Worm (Caenorhabditis elegans): ENCODE measurements around the gene sas-6.

sas-6 gene

ce11 chrIV:13785545-13785944 is 3.0 kb downstream of the sas-6 start, which contains the start of gene lact-9:
Gene lact-9, minus strand, starts transcription at chrIV:13785645.
- TF ChIP-seq nhr-77 (tag; optimal IDR thresholded peaks at IDR 0.05) = no peak
- TF ChIP-seq unc-55 (GFP tag; optimal IDR thresholded peaks at IDR 0.05) = no peak
- TF ChIP-seq dmd-4 (tag; optimal IDR thresholded peaks at IDR 0.05) = no peak
- no peak for TF ChIP-seq blmp-1 (tag; optimal IDR thresholded peaks at IDR 0.05; ENCODE audit: insufficient read depth)
- TF ChIP-seq sma-9 (GFP tag; optimal IDR thresholded peaks at IDR 0.05) = no peak
- no peak for TF ChIP-seq sma-9 (tag; optimal IDR thresholded peaks at IDR 0.05)
- no peak for TF ChIP-seq nhr-23 (tag; optimal IDR thresholded peaks at IDR 0.05)
- no peak for TF ChIP-seq sem-4 (tag; optimal IDR thresholded peaks at IDR 0.05)
- no peak for TF ChIP-seq nhr-10 (tag; optimal IDR thresholded peaks at IDR 0.05)
- no peak for TF ChIP-seq lin-11 (tag; optimal IDR thresholded peaks at IDR 0.05)
- no peak for TF ChIP-seq ztf-1 (GFP tag; conservative IDR thresholded peaks at IDR 0.05)
- no peak for TF ChIP-seq lsy-2 (tag; optimal IDR thresholded peaks at IDR 0.05)
- no peak for TF ChIP-seq nhr-21 (tag; optimal IDR thresholded peaks at IDR 0.05)
- TF ChIP-seq skn-1 (tag; optimal IDR thresholded peaks at IDR 0.05) = no peak
- TF ChIP-seq ceh-16 (tag; optimal IDR thresholded peaks at IDR 0.05) = no peak
- no peak for TF ChIP-seq elt-3 (tag; optimal IDR thresholded peaks at IDR 0.05)
- TF ChIP-seq ztf-11 (tag; optimal IDR thresholded peaks at IDR 0.05) = no peak
- no peak for TF ChIP-seq gmeb-1 (tag; optimal IDR thresholded peaks at IDR 0.05)
- TF ChIP-seq ZK546.5 (tag; optimal IDR thresholded peaks at IDR 0.05) = no peak

- peak; percentile 44 for TF ChIP-seq nhr-129 (tag; optimal IDR thresholded peaks at IDR 0.05)
- TF ChIP-seq ama-1 (optimal IDR thresholded peaks at IDR 0.05) = peak; percentile 17
- no peak for TF ChIP-seq zag-1 (tag; optimal IDR thresholded peaks at IDR 0.05)
Measured at ce11 chrIV:13784774-13785173, 3.8 kb downstream of the sas-6 start.

- TF ChIP-seq C34F6.9 (tag; optimal IDR thresholded peaks at IDR 0.05) (peak; percentile 52), ceh-16 (tag; optimal IDR thresholded peaks at IDR 0.05) (no peak), nhr-129 (tag; optimal IDR thresholded peaks at IDR 0.05) (peak; percentile 77), crh-2 (tag; optimal IDR thresholded peaks at IDR 0.05) (peak; percentile 33), nhr-11 (tag; optimal IDR thresholded peaks at IDR 0.05) (no peak), peb-1 (tag; optimal IDR thresholded peaks at IDR 0.05) (no peak), lsy-2 (tag; optimal IDR thresholded peaks at IDR 0.05) (peak in 1 of 2 experiments; percentile 76), F13H6.1 (tag; optimal IDR thresholded peaks at IDR 0.05) (peak; percentile 2), nhr-6 (tag; optimal IDR thresholded peaks at IDR 0.05) (no peak), gmeb-1 (tag; optimal IDR thresholded peaks at IDR 0.05) (peak; percentile 12), unc-55 (GFP tag; optimal IDR thresholded peaks at IDR 0.05) (peak; percentile 62), nhr-10 (tag; optimal IDR thresholded peaks at IDR 0.05) (no peak), lin-39 (tag; optimal IDR thresholded peaks at IDR 0.05) (no peak)
Measured at ce11 chrIV:13783237-13784012, 5.1 kb downstream of the sas-6 start, which contains the start of gene iscu-1. Gene iscu-1, plus strand, starts transcription at chrIV:13783962.

ce11 chrIV:13782319-13782718 is 6.2 kb downstream of the sas-6 start:
- no peak for TF ChIP-seq sma-3 (GFP tag; optimal IDR thresholded peaks at IDR 0.05)
- no peak for TF ChIP-seq Y55F3AM.14 (GFP tag; optimal IDR thresholded peaks at IDR 0.05)
- no peak for TF ChIP-seq nhr-77 (tag; optimal IDR thresholded peaks at IDR 0.05)
- TF ChIP-seq gmeb-1 (tag; optimal IDR thresholded peaks at IDR 0.05) = no peak
- no peak for TF ChIP-seq R02D3.7 (tag; optimal IDR thresholded peaks at IDR 0.05)
- no peak for TF ChIP-seq nhr-10 (tag; optimal IDR thresholded peaks at IDR 0.05)
- TF ChIP-seq nhr-11 (tag; optimal IDR thresholded peaks at IDR 0.05) = no peak
- TF ChIP-seq alr-1 (tag; optimal IDR thresholded peaks at IDR 0.05) = no peak
- no peak for TF ChIP-seq nhr-23 (tag; optimal IDR thresholded peaks at IDR 0.05)
- no peak for TF ChIP-seq ceh-16 (tag; optimal IDR thresholded peaks at IDR 0.05)
- no peak for TF ChIP-seq sma-9 (GFP tag; optimal IDR thresholded peaks at IDR 0.05)
- TF ChIP-seq sma-9 (tag; optimal IDR thresholded peaks at IDR 0.05) = no peak

- TF ChIP-seq fos-1 (tag; optimal IDR thresholded peaks at IDR 0.05) (no peak), mbf-1 (tag; optimal IDR thresholded peaks at IDR 0.05) (no peak), ztf-11 (tag; optimal IDR thresholded peaks at IDR 0.05) (no peak), nhr-77 (tag; optimal IDR thresholded peaks at IDR 0.05) (no peak), mab-5 (tag; optimal IDR thresholded peaks at IDR 0.05) (no peak), ama-1 (optimal IDR thresholded peaks at IDR 0.05) (peak; percentile 9), unc-62 (GFP tag; optimal IDR thresholded peaks at IDR 0.05) (no peak), lsy-2 (tag; optimal IDR thresholded peaks at IDR 0.05) (no peak), sma-3 (GFP tag; optimal IDR thresholded peaks at IDR 0.05) (no peak)
Measured at ce11 chrIV:13778710-13779109, 9.8 kb downstream of the sas-6 start, which contains the start of gene gly-10. Gene gly-10, plus strand, starts transcription at chrIV:13779096.

All from whole organism, L2 larva.